Worm (Caenorhabditis elegans) whole organism, late embryonic: ENCODE results near the gene prp-40.
A peak's percentile ranks its signal among the peaks of the same experiment; 100 is the strongest.

Experiments used
- C08G9.2 ChIP-seq: sonication (generic microtip); optimal IDR thresholded peaks from 2 replicates; lab custom pipeline; 2016; ENCODE audit warnings: mild to moderate bottlenecking, missing genetic modification characterization, moderate library complexity, missing compliant biosample characterization
- F13H6.1 ChIP-seq: sonication (generic microtip); optimal IDR thresholded peaks from 2 replicates; lab custom pipeline; 2016; ENCODE audit warnings: missing genetic modification characterization, missing compliant biosample characterization
- K09A11.1 ChIP-seq: sonication (generic microtip); optimal IDR thresholded peaks from 2 replicates; lab custom pipeline; 2017; ENCODE audit warnings: antibody characterized with exemption, mild to moderate bottlenecking, missing genetic modification characterization, missing compliant biosample characterization; ENCODE audit not compliant: insufficient read depth
- ama-1 ChIP-seq: fragments of 150-350 bp; optimal IDR thresholded peaks from 2 replicates; lab custom pipeline; 2014
- ceh-18 ChIP-seq: sonication (generic microtip); optimal IDR thresholded peaks from 2 replicates; lab custom pipeline; 2016; ENCODE audit warnings: missing genetic modification characterization, missing compliant biosample characterization
- ceh-2 ChIP-seq: sonication (generic microtip); optimal IDR thresholded peaks from 2 replicates; lab custom pipeline; 2016; ENCODE audit warnings: missing genotype, missing genetic modification characterization, missing compliant biosample characterization
- ceh-30 ChIP-seq: fragments of 150-350 bp; optimal IDR thresholded peaks from 2 replicates; lab custom pipeline; 2014; ENCODE audit warnings: missing biosample characterization, missing genetic modification characterization
- ceh-31 ChIP-seq: sonication (generic microtip); optimal IDR thresholded peaks from 2 replicates; lab custom pipeline; 2016; ENCODE audit warnings: missing genetic modification characterization, missing compliant biosample characterization
- ceh-34 ChIP-seq: sonication (generic microtip); optimal IDR thresholded peaks from 2 replicates; lab custom pipeline; 2016; ENCODE audit warnings: mild to moderate bottlenecking, missing genetic modification characterization, missing compliant biosample characterization
- ceh-45 ChIP-seq: fragments of 200-800 bp; sonication (Bioruptor generic); IDR thresholded peaks from 2 replicates; pipeline ENCODE4 v1.3.6; 2022; ENCODE audit warnings: missing genetic modification reagents, missing genetic modification characterization, missing compliant biosample characterization
- ceh-48 ChIP-seq: sonication (generic microtip); optimal IDR thresholded peaks from 2 replicates; lab custom pipeline; 2016; ENCODE audit warnings: missing genetic modification characterization, inconsistent platforms, missing compliant biosample characterization
- ceh-9 ChIP-seq: sonication (generic microtip); optimal IDR thresholded peaks from 2 replicates; lab custom pipeline; 2016; ENCODE audit warnings: mild to moderate bottlenecking, missing genetic modification characterization, inconsistent platforms, missing compliant biosample characterization
- dve-1 ChIP-seq: sonication (generic microtip); optimal IDR thresholded peaks from 2 replicates; lab custom pipeline; 2017; ENCODE audit warnings: antibody characterized with exemption, mild to moderate bottlenecking, missing genetic modification characterization, missing compliant biosample characterization
- elt-2 ChIP-seq: sonication (generic microtip); optimal IDR thresholded peaks from 2 replicates; lab custom pipeline; 2016; ENCODE audit warnings: missing genetic modification reagents, missing genetic modification characterization, missing compliant biosample characterization
- eyg-1 ChIP-seq: sonication (generic microtip); optimal IDR thresholded peaks from 2 replicates; lab custom pipeline; 2016; ENCODE audit warnings: missing genotype, missing genetic modification characterization, missing compliant biosample characterization
- fax-1 ChIP-seq: sonication (generic microtip); optimal IDR thresholded peaks from 2 replicates; lab custom pipeline; 2016; ENCODE audit warnings: missing genotype, missing genetic modification characterization, missing compliant biosample characterization
- fkh-10 ChIP-seq: fragments of 150-350 bp; optimal IDR thresholded peaks from 2 replicates; lab custom pipeline; 2014; ENCODE audit warnings: missing biosample characterization, missing genetic modification reagents, missing genetic modification characterization
- fkh-6 ChIP-seq: sonication (generic microtip); optimal IDR thresholded peaks from 2 replicates; lab custom pipeline; 2016; ENCODE audit warnings: missing genetic modification characterization, missing compliant biosample characterization
- gmeb-2 ChIP-seq: sonication (generic microtip); optimal IDR thresholded peaks from 2 replicates; lab custom pipeline; 2016; ENCODE audit warnings: missing genetic modification characterization, inconsistent platforms, missing compliant biosample characterization
- hlh-15 ChIP-seq: sonication (generic microtip); optimal IDR thresholded peaks from 2 replicates; lab custom pipeline; 2016; ENCODE audit warnings: missing genetic modification characterization, missing compliant biosample characterization
- hlh-30 ChIP-seq: sonication (generic microtip); optimal IDR thresholded peaks from 2 replicates; lab custom pipeline; 2017; ENCODE audit warnings: antibody characterized with exemption, missing genetic modification characterization, missing compliant biosample characterization; ENCODE audit not compliant: insufficient read depth
- hlh-6 ChIP-seq: sonication (generic microtip); optimal IDR thresholded peaks from 2 replicates; lab custom pipeline; 2016; ENCODE audit warnings: missing genotype, missing genetic modification characterization, missing compliant biosample characterization
- hlh-8 ChIP-seq: sonication (generic microtip); optimal IDR thresholded peaks from 2 replicates; lab custom pipeline; 2016; ENCODE audit warnings: missing genotype, missing genetic modification characterization, missing compliant biosample characterization
- lim-6 ChIP-seq: sonication (generic microtip); optimal IDR thresholded peaks from 2 replicates; lab custom pipeline; 2016; ENCODE audit warnings: missing genetic modification characterization, missing compliant biosample characterization
- npax-4 ChIP-seq: sonication (generic microtip); optimal IDR thresholded peaks from 2 replicates; lab custom pipeline; 2016; ENCODE audit warnings: missing genetic modification characterization, missing compliant biosample characterization
- odd-2 ChIP-seq: sonication (generic microtip); optimal IDR thresholded peaks from 2 replicates; lab custom pipeline; 2017; ENCODE audit warnings: antibody characterized with exemption, mild to moderate bottlenecking, missing genetic modification characterization, missing compliant biosample characterization
- pag-3 ChIP-seq: sonication (generic microtip); optimal IDR thresholded peaks from 2 replicates; lab custom pipeline; 2016; ENCODE audit warnings: missing compliant biosample characterization, missing genetic modification characterization, borderline replicate concordance
- pat-9 ChIP-seq: fragments of 200-800 bp; sonication (Bioruptor generic); optimal IDR thresholded peaks from 2 replicates; lab custom pipeline; 2018; ENCODE audit warnings: mild to moderate bottlenecking, missing genetic modification characterization, moderate library complexity, missing compliant biosample characterization
- pax-1 ChIP-seq: fragments of 150-350 bp; optimal IDR thresholded peaks from 2 replicates; lab custom pipeline; 2014; ENCODE audit warnings: missing biosample characterization, missing genetic modification characterization
- pha-2 ChIP-seq: sonication (generic microtip); optimal IDR thresholded peaks from 2 replicates; lab custom pipeline; 2017; ENCODE audit warnings: mild to moderate bottlenecking, missing genetic modification characterization, missing compliant biosample characterization
- pha-4 ChIP-seq: fragments of 150-350 bp; optimal IDR thresholded peaks from 2 replicates; lab custom pipeline; 2018; ENCODE audit warnings: missing biosample characterization, missing genetic modification reagents, missing genetic modification characterization
- pqm-1 ChIP-seq: sonication (generic microtip); optimal IDR thresholded peaks from 2 replicates; lab custom pipeline; 2016; ENCODE audit warnings: missing genetic modification characterization, missing compliant biosample characterization
- pros-1 ChIP-seq: fragments of 150-350 bp; optimal IDR thresholded peaks from 2 replicates; lab custom pipeline; 2014; ENCODE audit warnings: missing biosample characterization, missing genetic modification reagents, missing genetic modification characterization
- ref-2 ChIP-seq: sonication (generic microtip); optimal IDR thresholded peaks from 2 replicates; lab custom pipeline; 2016; ENCODE audit warnings: missing genetic modification characterization, missing compliant biosample characterization
- sdc-2 ChIP-seq: sonication (generic microtip); optimal IDR thresholded peaks from 2 replicates; lab custom pipeline; 2016; ENCODE audit warnings: missing genotype, missing genetic modification characterization, missing compliant biosample characterization
- sox-4 ChIP-seq: sonication (generic microtip); optimal IDR thresholded peaks from 2 replicates; lab custom pipeline; 2017; ENCODE audit warnings: mild to moderate bottlenecking, missing genetic modification characterization, inconsistent platforms, missing compliant biosample characterization
- syd-9 ChIP-seq: sonication (generic microtip); optimal IDR thresholded peaks from 2 replicates; lab custom pipeline; 2016; ENCODE audit warnings: mild to moderate bottlenecking, missing genetic modification characterization, moderate library complexity, missing compliant biosample characterization
- tbx-2 ChIP-seq: sonication (generic microtip); optimal IDR thresholded peaks from 2 replicates; lab custom pipeline; 2016; ENCODE audit warnings: missing genetic modification characterization, missing compliant biosample characterization
- ttx-3 ChIP-seq: sonication (generic microtip); optimal IDR thresholded peaks from 2 replicates; lab custom pipeline; 2016; ENCODE audit warnings: missing genetic modification reagents, missing genetic modification characterization, missing compliant biosample characterization
- unc-3 ChIP-seq, 2 experiments: fragments of 200-800 bp in 1 of 2; sonication (Bioruptor generic) in 1 of 2; sonication (generic microtip) in 1 of 2; conservative IDR thresholded peaks in 1 of 2; optimal IDR thresholded peaks in 1 of 2; 2 replicates each; pipeline versions ENCODE4 v1.3.6 to Lab custom; 2016 to 2022; ENCODE audit warnings: missing compliant biosample characterization in 2 of 2, missing genetic modification characterization in 2 of 2, missing genetic modification reagents in 1 of 2
- unc-42 ChIP-seq: sonication (generic microtip); optimal IDR thresholded peaks from 2 replicates; lab custom pipeline; 2016; ENCODE audit warnings: missing genotype, missing genetic modification characterization, missing compliant biosample characterization
- unc-55 ChIP-seq: sonication (generic microtip); optimal IDR thresholded peaks from 2 replicates; lab custom pipeline; 2017; ENCODE audit warnings: missing biosample characterization, missing genetic modification reagents, missing genetic modification characterization
- unc-86 ChIP-seq: sonication (generic microtip); optimal IDR thresholded peaks from 2 replicates; lab custom pipeline; 2016; ENCODE audit warnings: missing genetic modification characterization, missing compliant biosample characterization

Gene prp-40

ce11 chrIII:9542280-9542679 lies 20.4 kb downstream of the prp-40 start, which contains the start of gene mut-7:
Gene mut-7 (minus strand): TSS chrIII:9542380.
- no peak for TF ChIP-seq fkh-10 (GFP tag; lab: Kevin White, UChicago)
- TF ChIP-seq C08G9.2 (tag; lab: Kevin White, UChicago): no peak
- no peak for TF ChIP-seq ceh-9 (tag; lab: Kevin White, UChicago)
- TF ChIP-seq syd-9 (tag; lab: Kevin White, UChicago): no peak

ce11 chrIII:9542816-9543215 lies 20.9 kb downstream of the prp-40 start, which contains the start of gene eif-2Balpha:
Gene eif-2Balpha (plus strand): TSS chrIII:9543119.
- TF ChIP-seq elt-2: no peak
- TF ChIP-seq unc-42: peak; percentile 25
- TF ChIP-seq, all 69 proteins: peak for 1

ce11 chrIII:9544125-9544524 lies 22.2 kb downstream of the prp-40 start, which contains the start of gene ZK1098.9:
Gene ZK1098.9 (plus strand): TSS chrIII:9544425.
- no peak for TF ChIP-seq pat-9 (tag; lab: Kevin White, UChicago)
- TF ChIP-seq hlh-30: no peak
- no peak for TF ChIP-seq dve-1 (tag; lab: Kevin White, UChicago)
- no peak for TF ChIP-seq sdc-2
- TF ChIP-seq pha-4 (tag; lab: Kevin White, UChicago): no peak
- TF ChIP-seq npax-4 (tag; lab: Kevin White, UChicago): no peak

ce11 chrIII:9544820-9545219 lies 22.9 kb downstream of the prp-40 start, which contains the start of gene ZK1098.12:
Gene ZK1098.12 (plus strand): TSS chrIII:9545120.
- TF ChIP-seq unc-3 (GFP tag; conservative IDR thresholded peaks at IDR 0.05; lab: Robert Waterston, UW) (no peak), unc-3 (tag; optimal IDR thresholded peaks at IDR 0.05; lab: Kevin White, UChicago) (no peak), ceh-30 (tag; lab: Kevin White, UChicago) (no peak), elt-2 (no peak), hlh-8 (tag; lab: Kevin White, UChicago) (no peak), ama-1 (no peak), ceh-18 (tag; lab: Kevin White, UChicago) (no peak), lim-6 (tag; lab: Kevin White, UChicago) (no peak), ceh-31 (no peak), pha-4 (tag; lab: Kevin White, UChicago) (no peak), unc-86 (no peak), hlh-30 (no peak), gmeb-2 (no peak), hlh-6 (tag; lab: Kevin White, UChicago) (no peak)

- TF ChIP-seq unc-42: peak; percentile 36
- peak; percentile 70 for TF ChIP-seq ceh-34 (tag; lab: Kevin White, UChicago)
- TF ChIP-seq unc-86: peak; percentile 0
- no peak for TF ChIP-seq ceh-9 (tag; lab: Kevin White, UChicago)
- no peak for TF ChIP-seq fkh-6 (tag; lab: Kevin White, UChicago)
- TF ChIP-seq fkh-10 (GFP tag; lab: Kevin White, UChicago): no peak
- peak; percentile 78 for TF ChIP-seq pha-4 (tag; lab: Kevin White, UChicago)
- peak; percentile 93 for TF ChIP-seq hlh-30
- no peak for TF ChIP-seq eyg-1 (tag; lab: Kevin White, UChicago)
- TF ChIP-seq hlh-15 (tag; lab: Kevin White, UChicago): no peak
- no peak for TF ChIP-seq pag-3 (tag; lab: Kevin White, UChicago)
- TF ChIP-seq fax-1: no peak
- TF ChIP-seq tbx-2 (tag; lab: Kevin White, UChicago): peak; percentile 74
- no peak for TF ChIP-seq pax-1 (tag; lab: Kevin White, UChicago)
- TF ChIP-seq ceh-31: peak; percentile 84
- TF ChIP-seq ceh-18 (tag; lab: Kevin White, UChicago): peak; percentile 58
- TF ChIP-seq ceh-45 (GFP tag; lab: Robert Waterston, UW): no peak
- TF ChIP-seq ceh-2 (tag; lab: Kevin White, UChicago): no peak
- TF ChIP-seq elt-2: peak; percentile 47
- no peak for TF ChIP-seq pha-2
- no peak for TF ChIP-seq pros-1 (tag; lab: Kevin White, UChicago)
- TF ChIP-seq odd-2 (tag; lab: Kevin White, UChicago): no peak
- TF ChIP-seq F13H6.1 (tag; lab: Kevin White, UChicago): no peak
- TF ChIP-seq unc-55 (GFP tag; lab: Kevin White, UChicago): peak; percentile 90
- no peak for TF ChIP-seq K09A11.1 (tag; lab: Kevin White, UChicago)
- TF ChIP-seq pqm-1 (tag; lab: Kevin White, UChicago): no peak
- TF ChIP-seq ref-2 (tag; lab: Kevin White, UChicago): peak; percentile 25
- peak; percentile 99 for TF ChIP-seq ceh-48 (tag; lab: Kevin White, UChicago)
- TF ChIP-seq sox-4 (tag; lab: Kevin White, UChicago): no peak
- no peak for TF ChIP-seq ttx-3 (tag; lab: Kevin White, UChicago)
Observed at ce11 chrIII:9546016-9546659, 24.3 kb downstream of the prp-40 start, which contains the start of gene unc-16. Gene unc-16 (plus strand): TSS chrIII:9546258.
